Worm (Caenorhabditis elegans) whole organism, L4 larva: ENCODE results near the gene Y24D9A.7.
A peak's percentile ranks its signal among the peaks of the same experiment; 100 is the strongest.

Source experiments
- F44E2.7 ChIP-seq: fragments of 200-800 bp; sonication (Bioruptor generic); IDR thresholded peaks from 2 replicates; pipeline ENCODE4 v2.1.2; 2022; ENCODE audit warnings: missing genetic modification characterization, missing compliant biosample characterization
- Y5F2A.4 ChIP-seq: fragments of 200-800 bp; sonication (Bioruptor generic); optimal IDR thresholded peaks from 2 replicates; lab custom pipeline; 2018; ENCODE audit warnings: mild to moderate bottlenecking, missing genetic modification characterization, missing compliant biosample characterization
- Y75B8A.6 ChIP-seq: fragments of 200-800 bp; sonication (Bioruptor generic); IDR thresholded peaks from 2 replicates; pipeline ENCODE4 v1.3.6; 2022; ENCODE audit warnings: missing genetic modification reagents, missing genetic modification characterization, missing compliant biosample characterization
- ceh-32 ChIP-seq: sonication (generic microtip); optimal IDR thresholded peaks from 2 replicates; lab custom pipeline; 2016; ENCODE audit warnings: mild to moderate bottlenecking, missing genetic modification characterization, missing compliant biosample characterization; ENCODE audit not compliant: poor library complexity
- ceh-44 ChIP-seq: fragments of 200-800 bp; sonication (Bioruptor generic); IDR thresholded peaks from 2 replicates; pipeline ENCODE4 v1.3.6; 2022; ENCODE audit warnings: missing genetic modification reagents, missing genetic modification characterization, missing compliant biosample characterization
- ceh-82 ChIP-seq: sonication (generic microtip); optimal IDR thresholded peaks from 2 replicates; lab custom pipeline; 2017; ENCODE audit warnings: missing biosample characterization, missing genetic modification characterization
- ces-1 ChIP-seq: fragments of 150-350 bp; sonication (generic microtip); optimal IDR thresholded peaks from 4 replicates; lab custom pipeline; 2014; ENCODE audit warnings: missing biosample characterization, missing genetic modification reagents, missing genetic modification characterization
- daf-12 ChIP-seq: fragments of 150-350 bp; optimal IDR thresholded peaks from 2 replicates; lab custom pipeline; 2014; ENCODE audit warnings: missing biosample characterization, missing genetic modification reagents, missing genetic modification characterization
- daf-16 ChIP-seq, 3 experiments: sonication (generic microtip); optimal IDR thresholded peaks; 2 replicates each; lab custom pipeline; 2016 to 2017; ENCODE audit warnings: missing genetic modification characterization in 3 of 3, missing genetic modification reagents in 3 of 3, mild to moderate bottlenecking in 2 of 3, missing compliant biosample characterization in 2 of 3, missing biosample characterization in 1 of 3, moderate library complexity in 1 of 3
- dpl-1 ChIP-seq: fragments of 150-350 bp; optimal IDR thresholded peaks from 2 replicates; lab custom pipeline; 2014; ENCODE audit warnings: missing biosample characterization, missing genetic modification reagents, missing genetic modification characterization
- egl-27 ChIP-seq: sonication (generic microtip); optimal IDR thresholded peaks from 3 replicates; lab custom pipeline; 2017; ENCODE audit warnings: missing biosample characterization, missing genetic modification reagents, missing genetic modification characterization
- fkh-10 ChIP-seq: fragments of 150-350 bp; optimal IDR thresholded peaks from 2 replicates; lab custom pipeline; 2014; ENCODE audit warnings: missing biosample characterization, missing genetic modification reagents, missing genetic modification characterization
- hif-1 ChIP-seq, 2 experiments: sonication (generic microtip); optimal IDR thresholded peaks; 2 replicates each; lab custom pipeline; 2016 to 2017; ENCODE audit warnings: missing compliant biosample characterization in 2 of 2, missing genetic modification characterization in 2 of 2, missing genetic modification reagents in 2 of 2, missing genotype in 2 of 2, mild to moderate bottlenecking in 1 of 2
- lin-38 ChIP-seq: fragments of 200-800 bp; sonication (Bioruptor generic); IDR thresholded peaks from 2 replicates; pipeline ENCODE4 v1.3.6; 2022; ENCODE audit warnings: missing genetic modification reagents, missing genetic modification characterization, missing compliant biosample characterization
- lin-39 ChIP-seq: fragments of 150-350 bp; optimal IDR thresholded peaks from 2 replicates; lab custom pipeline; 2014; ENCODE audit warnings: missing biosample characterization, missing genetic modification reagents, missing genetic modification characterization
- lir-3 ChIP-seq: sonication (generic microtip); optimal IDR thresholded peaks from 2 replicates; lab custom pipeline; 2016; ENCODE audit warnings: mild to moderate bottlenecking, missing genetic modification characterization, missing compliant biosample characterization
- lsy-2 ChIP-seq, 2 experiments: fragments of 150-350 bp in 1 of 2; sonication (generic microtip) in 1 of 2; optimal IDR thresholded peaks; 2 replicates each; lab custom pipeline; 2014 to 2017; ENCODE audit warnings: missing biosample characterization in 2 of 2, missing genetic modification characterization in 2 of 2
- madf-9 ChIP-seq: fragments of 200-800 bp; sonication (Bioruptor generic); conservative IDR thresholded peaks from 2 replicates; pipeline ENCODE4 v1.3.6; 2022; ENCODE audit warnings: missing genetic modification reagents, missing genetic modification characterization, missing compliant biosample characterization
- mdl-1 ChIP-seq, 2 experiments: fragments of 150-350 bp in 1 of 2; sonication (generic microtip) in 1 of 2; optimal IDR thresholded peaks; 2 replicates each; lab custom pipeline; 2014 to 2017; ENCODE audit warnings: missing biosample characterization in 2 of 2, missing genetic modification characterization in 2 of 2
- mep-1 ChIP-seq: fragments of 150-350 bp; sonication (generic microtip); optimal IDR thresholded peaks from 3 replicates; lab custom pipeline; 2014; ENCODE audit warnings: missing biosample characterization, missing genetic modification characterization
- mes-2 ChIP-seq: sonication (generic microtip); optimal IDR thresholded peaks from 2 replicates; lab custom pipeline; 2016; ENCODE audit warnings: missing genotype, mild to moderate bottlenecking, missing genetic modification characterization, missing compliant biosample characterization; ENCODE audit not compliant: poor library complexity, severe bottlenecking
- nhr-25 ChIP-seq: sonication (generic microtip); optimal IDR thresholded peaks from 2 replicates; lab custom pipeline; 2017; ENCODE audit warnings: missing genetic modification characterization, mild to moderate bottlenecking, missing compliant biosample characterization, antibody characterized with exemption, moderate library complexity, borderline replicate concordance; ENCODE audit not compliant: insufficient read depth
- nhr-42 ChIP-seq: fragments of 200-800 bp; sonication (Bioruptor generic); IDR thresholded peaks from 2 replicates; pipeline ENCODE4 v1.3.6; 2022; ENCODE audit warnings: missing genetic modification characterization, missing compliant biosample characterization
- nhr-6 ChIP-seq: fragments of 150-350 bp; optimal IDR thresholded peaks from 2 replicates; lab custom pipeline; 2014; ENCODE audit warnings: missing biosample characterization, missing genetic modification characterization
- pha-4 ChIP-seq, 2 experiments: fragments of 150-350 bp in 1 of 2; fragments of 200-800 bp in 1 of 2; sonication (Bioruptor generic) in 1 of 2; IDR thresholded peaks in 1 of 2; optimal IDR thresholded peaks in 1 of 2; 2 replicates each; pipeline versions ENCODE4 v1.3.6 to Lab custom; 2014 to 2022; ENCODE audit warnings: missing genetic modification characterization in 2 of 2, missing genetic modification reagents in 2 of 2, missing biosample characterization in 1 of 2, missing compliant biosample characterization in 1 of 2
- rbr-2 ChIP-seq: sonication (generic microtip); optimal IDR thresholded peaks from 2 replicates; lab custom pipeline; 2016; ENCODE audit warnings: missing genotype, missing genetic modification characterization, missing compliant biosample characterization
- tag-97 ChIP-seq: fragments of 200-800 bp; sonication (Bioruptor generic); IDR thresholded peaks from 2 replicates; pipeline ENCODE4 v1.3.6; 2022; ENCODE audit warnings: missing genetic modification characterization, missing compliant biosample characterization
- tra-1 ChIP-seq: fragments of 200-800 bp; sonication (Bioruptor generic); IDR thresholded peaks from 2 replicates; pipeline ENCODE4 v1.3.6; 2022; ENCODE audit warnings: missing genetic modification reagents, missing genetic modification characterization, missing compliant biosample characterization
- unc-130 ChIP-seq: sonication (generic microtip); optimal IDR thresholded peaks from 2 replicates; lab custom pipeline; 2016; ENCODE audit warnings: missing genetic modification reagents, missing genetic modification characterization, missing compliant biosample characterization
- vab-7 ChIP-seq: fragments of 200-800 bp; sonication (Bioruptor generic); IDR thresholded peaks from 2 replicates; pipeline ENCODE4 v1.3.6; 2022; ENCODE audit warnings: missing genetic modification reagents, missing genetic modification characterization, missing compliant biosample characterization
- zip-11 ChIP-seq: fragments of 200-800 bp; sonication (Bioruptor generic); IDR thresholded peaks from 2 replicates; pipeline ENCODE4 v1.3.6; 2022; ENCODE audit warnings: missing genetic modification characterization, missing compliant biosample characterization
- ztf-7 ChIP-seq: fragments of 150-350 bp; optimal IDR thresholded peaks from 2 replicates; lab custom pipeline; 2014; ENCODE audit warnings: missing biosample characterization, missing genetic modification characterization

Gene Y24D9A.7

DNA sequence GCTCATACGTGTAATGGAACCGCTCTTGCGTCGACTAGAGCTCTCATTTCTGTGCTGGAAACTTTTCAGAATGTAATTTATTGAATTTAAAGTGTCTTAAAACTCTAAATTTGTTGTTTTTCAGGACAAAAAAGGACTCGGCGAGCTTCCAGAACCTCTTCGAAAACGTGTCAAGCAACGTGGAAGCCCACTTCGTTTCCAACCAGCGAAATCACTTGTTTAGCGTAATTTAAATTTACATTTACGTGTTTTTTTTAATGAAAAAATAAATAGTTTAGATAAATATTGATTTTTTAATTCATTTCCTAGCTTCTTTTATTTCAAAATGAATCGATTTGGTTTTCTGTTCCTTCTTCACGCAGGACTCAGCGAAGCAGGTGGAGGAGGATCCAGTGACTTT is 45.3 kb downstream of the Y24D9A.7 start, which contains the start of gene F55F10.3:
Gene F55F10.3 (plus strand): TSS at position 301 of the 400 bp plus-strand sequence.
- TF ChIP-seq vab-7 (GFP tag; lab: Robert Waterston, UW), result no peak
- TF ChIP-seq daf-12 (tag; lab: Kevin White, UChicago), result no peak
- no peak for TF ChIP-seq unc-130 (GFP tag; lab: Kevin White, UChicago)
- TF ChIP-seq egl-27, result no peak
- no peak for TF ChIP-seq madf-9 (GFP tag; lab: Robert Waterston, UW)
- no peak for TF ChIP-seq nhr-42 (GFP tag; lab: Robert Waterston, UW)

ce11 chrIV:4357296-4357695 is 47.7 kb downstream of the Y24D9A.7 start, which contains the start of gene sars-2:
Gene sars-2, plus strand, starts transcription at chrIV:4357636.
- TF ChIP-seq Y75B8A.6 (GFP tag; lab: Robert Waterston, UW) (no peak), mep-1 (tag; lab: Kevin White, UChicago) (peak; percentile 31), lin-38 (peak; percentile 90), lsy-2 (tag; optimal IDR thresholded peaks at IDR 0.05; lab: Kevin White, UChicago) (peak in 1 of 2 experiments; percentile 71), nhr-6 (tag; lab: Kevin White, UChicago) (peak; percentile 20), mes-2 (tag; lab: Kevin White, UChicago) (peak; percentile 52), lir-3 (no peak), dpl-1 (GFP tag; lab: Kevin White, UChicago) (peak; percentile 87), daf-16 (GFP tag; optimal IDR thresholded peaks at IDR 0.05; lab: Kevin White, UChicago) (no peak), daf-16 (tag; optimal IDR thresholded peaks at IDR 0.05; lab: Kevin White, UChicago) (peak; percentile 20), ces-1 (GFP tag; lab: Kevin White, UChicago) (no peak)

- no peak for TF ChIP-seq ceh-82 (tag; lab: Kevin White, UChicago)
- no peak for TF ChIP-seq lin-39 (tag; lab: Kevin White, UChicago)
- TF ChIP-seq ztf-7, result no peak
- no peak for TF ChIP-seq F44E2.7 (GFP tag; lab: Robert Waterston, UW)
- no peak for TF ChIP-seq ceh-44 (GFP tag; lab: Robert Waterston, UW)
- no peak for TF ChIP-seq pha-4 (GFP tag; IDR thresholded peaks at IDR 0.05; lab: Robert Waterston, UW)
- no peak for TF ChIP-seq pha-4 (tag; optimal IDR thresholded peaks at IDR 0.05; lab: Kevin White, UChicago)
- TF ChIP-seq Y5F2A.4 (GFP tag; lab: Kevin White, UChicago), result no peak
- no peak for TF ChIP-seq fkh-10
- no peak for TF ChIP-seq ceh-32 (tag; lab: Kevin White, UChicago)
- no peak for TF ChIP-seq zip-11 (GFP tag; lab: Robert Waterston, UW)
- TF ChIP-seq nhr-25, result no peak
- TF ChIP-seq mdl-1 (tag; optimal IDR thresholded peaks at IDR 0.05; lab: Kevin White, UChicago), result no peak
- no peak for TF ChIP-seq tag-97 (GFP tag; lab: Robert Waterston, UW)
- TF ChIP-seq rbr-2 (tag; lab: Kevin White, UChicago), result no peak
- TF ChIP-seq mes-2 (tag; lab: Kevin White, UChicago), result no peak
- no peak for TF ChIP-seq hif-1 (tag; optimal IDR thresholded peaks at IDR 0.05; lab: Kevin White, UChicago)
- TF ChIP-seq tra-1 (GFP tag; lab: Robert Waterston, UW), result no peak
Observed at ce11 chrIV:4356879-4357278, 48.1 kb downstream of the Y24D9A.7 start, which contains the start of gene W03B1.9. Gene W03B1.9, minus strand, starts transcription at chrIV:4356979.
